Worm (Caenorhabditis elegans): ENCODE data around the gene ZK287.4.

DNA sequence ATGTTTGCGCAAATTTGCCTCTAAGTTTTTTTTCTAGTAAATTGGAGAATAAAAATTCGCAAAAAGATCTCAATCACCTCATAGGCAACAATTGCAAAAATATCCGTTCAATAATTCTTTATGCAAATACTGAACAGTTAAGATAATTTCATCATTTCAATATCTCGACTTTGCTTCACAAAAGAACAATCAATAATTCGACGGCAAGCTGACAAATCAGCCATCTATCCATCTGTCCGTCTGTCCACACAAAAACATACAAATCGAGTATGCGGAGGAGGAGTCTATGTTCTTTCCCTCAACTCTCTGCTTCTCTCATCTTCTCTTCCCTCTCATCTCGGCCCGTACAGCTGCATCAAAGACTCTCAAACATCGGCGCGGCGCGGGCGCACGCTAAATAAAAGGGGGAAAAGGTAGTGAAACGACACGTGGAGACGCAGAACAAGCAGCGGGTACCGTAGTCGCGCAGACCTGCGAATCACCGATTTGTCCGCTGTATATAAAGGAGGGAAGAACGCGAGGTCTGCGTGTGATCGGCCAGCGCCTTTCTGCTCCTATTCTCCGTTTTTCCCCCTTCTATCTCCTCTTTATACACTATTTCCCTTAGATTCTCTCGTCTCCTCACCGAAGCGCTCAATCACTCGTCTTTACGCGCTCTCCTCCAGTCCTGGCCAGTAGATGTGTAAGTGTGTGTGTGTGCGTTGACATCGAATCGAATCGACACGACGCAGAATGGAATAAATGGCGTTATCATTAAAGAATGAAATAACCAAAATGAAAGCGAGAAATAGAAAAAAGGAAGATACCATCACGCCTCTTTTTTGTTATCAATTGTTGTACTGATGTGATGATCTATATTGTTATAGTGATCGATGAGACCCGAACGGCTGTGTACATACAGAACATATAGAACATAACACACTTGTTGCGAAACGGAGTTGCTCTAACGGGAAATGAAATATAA lies 45.6 kb upstream of the ZK287.4 start:
- no peak for TF ChIP-seq nhr-237 (tag; optimal IDR thresholded peaks at IDR 0.05)
- no peak for TF ChIP-seq dmd-4 (tag; optimal IDR thresholded peaks at IDR 0.05)
